Fruit fly (Drosophila melanogaster): ENCODE results near the gene Ccm3.

The Ccm3 gene

dm6 chr3R:15330472-15330871, 41.3 kb upstream of the Ccm3 start, which contains the start of gene mRpL9 (continued):
- TF ChIP-seq CG15073 (GFP tag; optimal IDR thresholded peaks at IDR 0.05) (no peak), wek (GFP tag; optimal IDR thresholded peaks at IDR 0.05) (no peak), pan (optimal IDR thresholded peaks at IDR 0.05) (no peak), pan (GFP tag; optimal IDR thresholded peaks at IDR 0.05 in 1 of 2, IDR thresholded peaks at IDR 0.05 in 1 of 2) (peak in 1 of 2 experiments; percentile 16), exex (tag; optimal IDR thresholded peaks at IDR 0.05) (no peak), CG13775 (GFP tag; optimal IDR thresholded peaks at IDR 0.05) (no peak), wdn (GFP tag; IDR thresholded peaks at IDR 0.05) (no peak), repo (GFP tag; optimal IDR thresholded peaks at IDR 0.05) (no peak), Rfx (GFP tag; IDR thresholded peaks at IDR 0.05) (peak; percentile 47; the same call in 1 of the 2 replicates), danr (GFP tag; IDR thresholded peaks at IDR 0.05) (no peak), CG2875 (GFP tag; optimal IDR thresholded peaks at IDR 0.05) (no peak), CG34376 (GFP tag; optimal IDR thresholded peaks at IDR 0.05) (no peak), toy (GFP tag; IDR thresholded peaks at IDR 0.05) (no peak), Asciz (GFP tag; optimal IDR thresholded peaks at IDR 0.05) (no peak), CG4360 (GFP tag; IDR thresholded peaks at IDR 0.05) (no peak), Mrtf (GFP tag; IDR thresholded peaks at IDR 0.05) (no peak), CG9215 (GFP tag; IDR thresholded peaks at IDR 0.05) (peak; percentile 25; the same call in 1 of the 2 replicates), CG8290 (GFP tag; optimal IDR thresholded peaks at IDR 0.05) (no peak), CG8290 (tag; optimal IDR thresholded peaks at IDR 0.05) (no peak), al (GFP tag; IDR thresholded peaks at IDR 0.05) (no peak), bcd (GFP tag; optimal IDR thresholded peaks at IDR 0.05) (no peak), sna (GFP tag; IDR thresholded peaks at IDR 0.05; ENCODE audit: partially characterized antibody) (no peak), Ssrp (tag; optimal IDR thresholded peaks at IDR 0.05) (no peak), croc (GFP tag; conservative IDR thresholded peaks at IDR 0.05) (no peak), row (GFP tag; IDR thresholded peaks at IDR 0.05) (peak; percentile 72), Side (GFP tag; optimal IDR thresholded peaks at IDR 0.05) (no peak), CG2116 (GFP tag; optimal IDR thresholded peaks at IDR 0.05) (peak; percentile 16), CG7556 (GFP tag; optimal IDR thresholded peaks at IDR 0.05) (no peak), salm (tag; optimal IDR thresholded peaks at IDR 0.05) (no peak), Dbx (GFP tag; IDR thresholded peaks at IDR 0.05) (no peak), CG12219 (GFP tag; optimal IDR thresholded peaks at IDR 0.05) (no peak), Dad (GFP tag; optimal IDR thresholded peaks at IDR 0.05) (no peak), Poxn (GFP tag; IDR thresholded peaks at IDR 0.05) (no peak), sc (optimal IDR thresholded peaks at IDR 0.05) (no peak), sc (GFP tag; optimal IDR thresholded peaks at IDR 0.05) (no peak), CG2129 (GFP tag; IDR thresholded peaks at IDR 0.05; ENCODE audit: partially characterized antibody) (no peak), CG18262 (tag; optimal IDR thresholded peaks at IDR 0.05) (no peak), vfl (GFP tag; optimal IDR thresholded peaks at IDR 0.05) (no peak), CG8924 (tag; optimal IDR thresholded peaks at IDR 0.05) (no peak), tna (GFP tag; IDR thresholded peaks at IDR 0.05; ENCODE audit: partially characterized antibody) (no peak), stwl (tag; optimal IDR thresholded peaks at IDR 0.05) (peak; percentile 48), Hand (GFP tag; optimal IDR thresholded peaks at IDR 0.05) (no peak), CG12071 (GFP tag; optimal IDR thresholded peaks at IDR 0.05) (no peak), CG4328 (GFP tag; optimal IDR thresholded peaks at IDR 0.05) (no peak), ewg (GFP tag; optimal IDR thresholded peaks at IDR 0.05) (no peak), CG17385 (GFP tag; optimal IDR thresholded peaks at IDR 0.05) (no peak), HLH54F (GFP tag; optimal IDR thresholded peaks at IDR 0.05) (no peak), CG11723 (GFP tag; optimal IDR thresholded peaks at IDR 0.05) (no peak), CG12299 (tag; optimal IDR thresholded peaks at IDR 0.05) (no peak), CG42726 (GFP tag; IDR thresholded peaks at IDR 0.05; ENCODE audit: partially characterized antibody) (no peak), CG15479 (GFP tag; optimal IDR thresholded peaks at IDR 0.05) (no peak), peb (GFP tag; IDR thresholded peaks at IDR 0.05) (no peak), fu2 (GFP tag; optimal IDR thresholded peaks at IDR 0.05) (no peak)
